Fruit fly (Drosophila melanogaster) whole organism, embryonic: ENCODE results near the gene PH4alphaNE3.
A peak's percentile ranks its signal among the peaks of the same experiment; 100 is the strongest.

Source experiments
- B-H1 ChIP-seq: fragments of 200-800 bp; sonication (Bioruptor generic); IDR thresholded peaks from 3 replicates; pipeline ENCODE4 v1.3.6; 2022; ENCODE audit warnings: missing biosample characterization, missing genetic modification characterization
- CG10543 ChIP-seq: fragments of 200-800 bp; sonication (Bioruptor generic); optimal IDR thresholded peaks from 3 replicates; lab custom pipeline; 2017; ENCODE audit warnings: missing biosample characterization, mild to moderate bottlenecking, missing genetic modification characterization, moderate library complexity
- CG10979 ChIP-seq: fragments of 200-800 bp; sonication (Bioruptor generic); optimal IDR thresholded peaks from 2 replicates; lab custom pipeline; 2018; ENCODE audit warnings: missing biosample characterization, mild to moderate bottlenecking, missing genetic modification characterization, moderate library complexity
- CG11398 ChIP-seq: fragments of 200-800 bp; sonication (Bioruptor generic); optimal IDR thresholded peaks from 2 replicates; lab custom pipeline; 2016; ENCODE audit warnings: missing biosample characterization, missing genetic modification characterization
- CG11560 ChIP-seq: fragments of 200-800 bp; sonication (Bioruptor generic); IDR thresholded peaks from 3 replicates; pipeline ENCODE4 v1.3.6; 2022; ENCODE audit warnings: missing biosample characterization, missing genetic modification characterization
- CG11695 ChIP-seq: fragments of 200-800 bp; sonication (Bioruptor generic); IDR thresholded peaks from 3 replicates; pipeline ENCODE4 v1.3.6; 2022; ENCODE audit warnings: missing biosample characterization, missing genetic modification characterization
- CG14014 ChIP-seq: fragments of 200-800 bp; sonication (Bioruptor generic); IDR thresholded peaks from 2 replicates; pipeline ENCODE4 v1.3.6; 2022; ENCODE audit warnings: missing biosample characterization, missing genetic modification characterization
- CG14050 ChIP-seq: fragments of 200-800 bp; sonication (Bioruptor generic); IDR thresholded peaks from 3 replicates; pipeline ENCODE4 v1.3.6; 2022; ENCODE audit warnings: missing biosample characterization, missing genetic modification characterization
- CG1529 ChIP-seq: fragments of 200-800 bp; sonication (Bioruptor generic); optimal IDR thresholded peaks from 3 replicates; lab custom pipeline; 2018; ENCODE audit warnings: missing biosample characterization, missing genetic modification characterization
- CG17802 ChIP-seq: fragments of 200-800 bp; sonication (Bioruptor generic); optimal IDR thresholded peaks from 2 replicates; lab custom pipeline; 2018; ENCODE audit warnings: missing biosample characterization, mild to moderate bottlenecking, missing genetic modification characterization, moderate library complexity
- CG2875 ChIP-seq: fragments of 200-800 bp; sonication (Bioruptor generic); optimal IDR thresholded peaks from 2 replicates; lab custom pipeline; 2017; ENCODE audit warnings: missing biosample characterization, mild to moderate bottlenecking, missing genetic modification characterization, missing genetic modification reagents
- CG31388 ChIP-seq: fragments of 200-800 bp; sonication (Bioruptor generic); optimal IDR thresholded peaks from 2 replicates; lab custom pipeline; 2016; ENCODE audit warnings: missing biosample characterization, missing genetic modification characterization
- CG3838 ChIP-seq: fragments of 200-800 bp; sonication (Bioruptor generic); optimal IDR thresholded peaks from 3 replicates; lab custom pipeline; 2016; ENCODE audit warnings: missing biosample characterization, missing genetic modification characterization
- CG4282 ChIP-seq: fragments of 200-800 bp; sonication (Bioruptor generic); optimal IDR thresholded peaks from 2 replicates; lab custom pipeline; 2016; ENCODE audit warnings: missing biosample characterization, missing genetic modification characterization
- CG43689 ChIP-seq: fragments of 200-800 bp; sonication (Bioruptor generic); IDR thresholded peaks from 2 replicates; pipeline ENCODE4 v1.3.6; 2022; ENCODE audit warnings: missing biosample characterization, missing genetic modification characterization
- CG5180 ChIP-seq: fragments of 200-800 bp; sonication (Bioruptor generic); optimal IDR thresholded peaks from 3 replicates; lab custom pipeline; 2017; ENCODE audit warnings: missing biosample characterization, missing genetic modification characterization, mild to moderate bottlenecking, moderate library complexity, missing genetic modification reagents
- CG5245 ChIP-seq: fragments of 200-800 bp; sonication (Bioruptor generic); optimal IDR thresholded peaks from 3 replicates; lab custom pipeline; 2016; ENCODE audit warnings: missing biosample characterization, missing genetic modification characterization
- CG6175 ChIP-seq: fragments of 200-800 bp; sonication (Bioruptor generic); IDR thresholded peaks from 3 replicates; pipeline ENCODE4 v1.3.6; 2022; ENCODE audit warnings: missing biosample characterization, missing genetic modification characterization
- CG7556 ChIP-seq: fragments of 200-800 bp; sonication (Bioruptor generic); optimal IDR thresholded peaks from 2 replicates; lab custom pipeline; 2017; ENCODE audit warnings: missing biosample characterization, mild to moderate bottlenecking, missing genetic modification characterization
- CG7839 ChIP-seq: fragments of 200-800 bp; sonication (Bioruptor generic); optimal IDR thresholded peaks from 3 replicates; lab custom pipeline; 2018; ENCODE audit warnings: missing biosample characterization, mild to moderate bottlenecking, missing genetic modification characterization, moderate library complexity
- CG8359 ChIP-seq: fragments of 200-800 bp; sonication (Bioruptor generic); optimal IDR thresholded peaks from 2 replicates; lab custom pipeline; 2017; ENCODE audit warnings: missing biosample characterization, mild to moderate bottlenecking, missing genetic modification characterization, borderline replicate concordance
- CG8765 ChIP-seq: fragments of 200-800 bp; sonication (Bioruptor generic); IDR thresholded peaks from 2 replicates; pipeline ENCODE4 v1.3.6; 2022; ENCODE audit warnings: missing biosample characterization, missing genetic modification characterization
- CG9215 ChIP-seq: fragments of 200-800 bp; sonication (Bioruptor generic); IDR thresholded peaks from 2 replicates; pipeline ENCODE4 v1.3.6; 2022; ENCODE audit warnings: missing biosample characterization, missing genetic modification characterization
- CG9932 ChIP-seq: fragments of 200-800 bp; sonication (Bioruptor generic); IDR thresholded peaks from 2 replicates; pipeline ENCODE4 v1.3.6; 2022; ENCODE audit warnings: missing biosample characterization, missing genetic modification characterization
- Dbx ChIP-seq: fragments of 200-800 bp; sonication (Bioruptor generic); IDR thresholded peaks from 3 replicates; pipeline ENCODE4 v1.3.6; 2022; ENCODE audit warnings: missing biosample characterization, missing genetic modification characterization
- E2f1 ChIP-seq: fragments of 200-800 bp; sonication (Bioruptor generic); IDR thresholded peaks from 2 replicates; pipeline ENCODE4 v1.3.6; 2022; ENCODE audit warnings: missing biosample characterization, missing genetic modification characterization
- HLHmδ ChIP-seq: fragments of 200-800 bp; sonication (Bioruptor generic); optimal IDR thresholded peaks from 2 replicates; lab custom pipeline; 2018; ENCODE audit warnings: missing biosample characterization, mild to moderate bottlenecking, missing genetic modification characterization, moderate library complexity
- Meics ChIP-seq: fragments of 200-800 bp; sonication (Bioruptor generic); optimal IDR thresholded peaks from 2 replicates; lab custom pipeline; 2017; ENCODE audit warnings: missing biosample characterization, mild to moderate bottlenecking, missing genetic modification characterization
- Mes4 ChIP-seq: fragments of 200-800 bp; sonication (Bioruptor generic); optimal IDR thresholded peaks from 2 replicates; lab custom pipeline; 2016; ENCODE audit warnings: missing biosample characterization, missing genetic modification characterization
- Mrtf ChIP-seq: fragments of 200-800 bp; sonication (Bioruptor generic); IDR thresholded peaks from 3 replicates; pipeline ENCODE4 v1.3.6; 2022; ENCODE audit warnings: missing biosample characterization, missing genetic modification characterization
- NK7.1 ChIP-seq: fragments of 200-800 bp; sonication (Bioruptor generic); optimal IDR thresholded peaks from 3 replicates; lab custom pipeline; 2016; ENCODE audit warnings: missing biosample characterization, missing genetic modification characterization
- Sry-β ChIP-seq: fragments of 200-800 bp; sonication (Bioruptor generic); optimal IDR thresholded peaks from 2 replicates; lab custom pipeline; 2018; ENCODE audit warnings: missing biosample characterization, mild to moderate bottlenecking, missing genetic modification characterization, moderate library complexity
- Xrp1 ChIP-seq: fragments of 200-800 bp; sonication (Bioruptor generic); IDR thresholded peaks from 2 replicates; pipeline ENCODE4 v1.3.6; 2022; ENCODE audit warnings: missing biosample characterization, missing genetic modification characterization
- br ChIP-seq: fragments of >200 bp; optimal IDR thresholded peaks from 2 replicates; lab custom pipeline; 2017
- bsh ChIP-seq, 2 experiments: fragments of 200-800 bp; sonication (Bioruptor generic); optimal IDR thresholded peaks; 2 replicates each; lab custom pipeline; 2017 to 2018; ENCODE audit warnings: mild to moderate bottlenecking in 2 of 2, missing biosample characterization in 2 of 2, missing genetic modification characterization in 2 of 2, moderate library complexity in 1 of 2
- cas ChIP-seq: fragments of 200-800 bp; sonication (Bioruptor generic); IDR thresholded peaks from 2 replicates; pipeline ENCODE4 v1.3.6; 2022; ENCODE audit warnings: missing biosample characterization, missing genetic modification characterization
- croc ChIP-seq: fragments of 200-800 bp; sonication (Bioruptor generic); conservative IDR thresholded peaks from 3 replicates; pipeline ENCODE4 v1.3.6; 2022; ENCODE audit warnings: missing biosample characterization, missing genetic modification characterization
- fd3F ChIP-seq: fragments of 200-800 bp; sonication (Bioruptor generic); optimal IDR thresholded peaks from 2 replicates; lab custom pipeline; 2018; ENCODE audit warnings: missing biosample characterization, mild to moderate bottlenecking, missing genetic modification characterization, moderate library complexity
- knrl ChIP-seq: fragments of 200-800 bp; sonication (Bioruptor generic); IDR thresholded peaks from 3 replicates; pipeline ENCODE4 v1.3.6; 2022; ENCODE audit warnings: missing biosample characterization, missing genetic modification characterization; ENCODE audit not compliant: partially characterized antibody
- lab ChIP-seq: fragments of 200-800 bp; sonication (Bioruptor generic); optimal IDR thresholded peaks from 3 replicates; lab custom pipeline; 2017; ENCODE audit warnings: missing biosample characterization, missing genetic modification characterization, mild to moderate bottlenecking, moderate library complexity, missing genetic modification reagents
- nau ChIP-seq: fragments of 200-800 bp; sonication (Bioruptor generic); optimal IDR thresholded peaks from 3 replicates; lab custom pipeline; 2017; ENCODE audit warnings: missing biosample characterization, mild to moderate bottlenecking, missing genetic modification characterization, missing genetic modification reagents
- oc ChIP-seq: fragments of 200-800 bp; sonication (Bioruptor generic); optimal IDR thresholded peaks from 2 replicates; lab custom pipeline; 2018; ENCODE audit warnings: missing biosample characterization, mild to moderate bottlenecking, missing genetic modification characterization, moderate library complexity
- row ChIP-seq: fragments of 200-800 bp; sonication (Bioruptor generic); IDR thresholded peaks from 3 replicates; pipeline ENCODE4 v1.3.6; 2022; ENCODE audit warnings: missing biosample characterization, missing genetic modification characterization
- sqz ChIP-seq: fragments of 200-800 bp; sonication (Bioruptor generic); optimal IDR thresholded peaks from 3 replicates; lab custom pipeline; 2018; ENCODE audit warnings: missing biosample characterization, mild to moderate bottlenecking, missing genetic modification characterization
- sr ChIP-seq: fragments of 200-800 bp; sonication (Bioruptor generic); IDR thresholded peaks from 3 replicates; pipeline ENCODE4 v1.3.6; 2022; ENCODE audit warnings: missing biosample characterization, missing genetic modification characterization
- sug ChIP-seq: fragments of 200-800 bp; optimal IDR thresholded peaks from 2 replicates; lab custom pipeline; 2019; ENCODE audit warnings: missing biosample characterization, mild to moderate bottlenecking, missing genetic modification characterization, moderate library complexity
- tll ChIP-seq, 2 experiments: fragments of 200-800 bp in 1 of 2; fragments of >200 bp in 1 of 2; sonication (Bioruptor generic) in 1 of 2; optimal IDR thresholded peaks; 2 replicates each; lab custom pipeline; 2017 to 2019; ENCODE audit warnings: missing biosample characterization in 2 of 2, missing genetic modification characterization in 2 of 2, mild to moderate bottlenecking in 1 of 2, moderate library complexity in 1 of 2
- ttk ChIP-seq: fragments of 200-800 bp; sonication (Bioruptor generic); IDR thresholded peaks from 2 replicates; pipeline ENCODE4 v2.1.2; 2022; ENCODE audit warnings: missing biosample characterization, missing genetic modification characterization
- zf30C ChIP-seq: fragments of 200-800 bp; sonication (Bioruptor generic); optimal IDR thresholded peaks from 3 replicates; lab custom pipeline; 2018; ENCODE audit warnings: missing biosample characterization, mild to moderate bottlenecking, missing genetic modification characterization

Gene PH4alphaNE3

dm6 chr3R:30570554-30571141, 33.3 kb upstream of the PH4alphaNE3 start (continued):
- peak; percentile 35 for TF ChIP-seq sug (tag; lab: Kevin White, UChicago)
- peak; percentile 30 for TF ChIP-seq CG10543 (GFP tag; lab: Kevin White, UChicago)
- TF ChIP-seq croc (GFP tag; lab: Robert Waterston, UW), result peak; percentile 70; the same call in 2 of the 3 replicates
- peak; percentile 58 for TF ChIP-seq Meics (GFP tag; lab: Kevin White, UChicago)
- TF ChIP-seq fd3F (GFP tag; lab: Kevin White, UChicago), result peak; percentile 61
- TF ChIP-seq nau (GFP tag; lab: Kevin White, UChicago), result no peak
- TF ChIP-seq CG8765 (GFP tag; lab: Robert Waterston, UW), result peak; percentile 29; the same call in 1 of the 2 replicates
- TF ChIP-seq knrl (GFP tag; lab: Robert Waterston, UW), result no peak
- peak; percentile 87 for TF ChIP-seq CG10979
- TF ChIP-seq CG31388, result peak; percentile 8
- peak; percentile 64 for TF ChIP-seq B-H1 (GFP tag; lab: Robert Waterston, UW)
- TF ChIP-seq CG9215 (GFP tag; lab: Robert Waterston, UW), result peak; percentile 35; the same call in 1 of the 2 replicates
- TF ChIP-seq HLHmδ (GFP tag; lab: Kevin White, UChicago), result no peak
- TF ChIP-seq Mes4 (GFP tag; lab: Kevin White, UChicago), result peak; percentile 58
- TF ChIP-seq CG1529, result peak; percentile 77
- 0 out of 3 replicates have a peak, but pooled peaks have one; percentile 19 for TF ChIP-seq Dbx
- peak; percentile 46 for TF ChIP-seq NK7.1 (GFP tag; lab: Kevin White, UChicago)
- 0 out of 2 replicates have a peak, but pooled peaks have one; percentile 40 for TF ChIP-seq CG43689 (GFP tag; lab: Robert Waterston, UW)
- TF ChIP-seq tll (GFP tag; optimal IDR thresholded peaks at IDR 0.05; lab: Kevin White, UChicago), result peak in 1 of 2 experiments; percentile 55
- peak; percentile 50 for TF ChIP-seq CG8359
- no peak; the same call in 2 of the 3 replicates for TF ChIP-seq CG11560 (tag; lab: Robert Waterston, UW)
- peak; percentile 75 for TF ChIP-seq E2f1
- TF ChIP-seq CG5180 (GFP tag; lab: Kevin White, UChicago), result peak; percentile 79
- TF ChIP-seq zf30C (GFP tag; lab: Kevin White, UChicago), result peak; percentile 77
- TF ChIP-seq cas, result 0 out of 2 replicates have a peak, but pooled peaks have one; percentile 8
- no peak for TF ChIP-seq CG9932 (GFP tag; lab: Robert Waterston, UW)
- peak; percentile 28 for TF ChIP-seq Sry-β
- peak; percentile 42; the same call in 1 of the 3 replicates for TF ChIP-seq sr (GFP tag; lab: Robert Waterston, UW)
- peak; percentile 87 for TF ChIP-seq Xrp1 (GFP tag; lab: Robert Waterston, UW)
- TF ChIP-seq CG5245 (GFP tag; lab: Kevin White, UChicago), result peak; percentile 81
- TF ChIP-seq Mrtf (GFP tag; lab: Robert Waterston, UW), result peak; percentile 74
- TF ChIP-seq oc (tag; lab: Kevin White, UChicago), result peak; percentile 89
- TF ChIP-seq bsh (GFP tag; optimal IDR thresholded peaks at IDR 0.05; lab: Kevin White, UChicago), result peak; percentile 69 to 93
- peak; percentile 84 for TF ChIP-seq lab
- peak; percentile 83 for TF ChIP-seq CG7839 (tag; lab: Kevin White, UChicago)
- peak; percentile 84 for TF ChIP-seq row (GFP tag; lab: Robert Waterston, UW)
- peak; percentile 59 for TF ChIP-seq CG17802 (tag; lab: Kevin White, UChicago)
- TF ChIP-seq CG11695, result peak; percentile 78
- peak; percentile 76 for TF ChIP-seq CG2875 (GFP tag; lab: Kevin White, UChicago)
- TF ChIP-seq CG6175 (GFP tag; lab: Robert Waterston, UW), result no peak
- TF ChIP-seq CG4282, result no peak
- TF ChIP-seq br (lab: Kevin White, UChicago), result no peak
- peak; percentile 68; the same call in 1 of the 2 replicates for TF ChIP-seq CG14014
- no peak for TF ChIP-seq sqz (GFP tag; lab: Kevin White, UChicago)
- TF ChIP-seq CG14050 (GFP tag; lab: Robert Waterston, UW), result peak; percentile 62; the same call in 2 of the 3 replicates
- TF ChIP-seq ttk (GFP tag; lab: Robert Waterston, UW), result peak; percentile 59
- peak; percentile 1 for TF ChIP-seq CG3838
- peak; percentile 82 for TF ChIP-seq CG7556
- TF ChIP-seq CG11398 (GFP tag; lab: Kevin White, UChicago), result peak; percentile 62
